Fruit fly (Drosophila melanogaster) whole organism, prepupa: ENCODE measurements around the gene elfless.

ENCODE experiments used
- CG10631 ChIP-seq: fragments of 200-800 bp; sonication (Bioruptor generic); optimal IDR thresholded peaks from 2 replicates; lab custom pipeline; 2016; ENCODE audit warnings: missing biosample characterization, missing genetic modification characterization
- CG10669 ChIP-seq: fragments of 200-800 bp; sonication (Bioruptor generic); optimal IDR thresholded peaks from 3 replicates; lab custom pipeline; 2018; ENCODE audit warnings: missing biosample characterization, mild to moderate bottlenecking, missing genetic modification characterization, moderate library complexity
- CG11762 ChIP-seq: fragments of 200-800 bp; sonication (Bioruptor generic); optimal IDR thresholded peaks from 3 replicates; lab custom pipeline; 2016; ENCODE audit warnings: missing biosample characterization, missing genetic modification characterization; ENCODE audit not compliant: insufficient read depth
- CG11902 ChIP-seq: fragments of 200-800 bp; sonication (Bioruptor generic); optimal IDR thresholded peaks from 3 replicates; lab custom pipeline; 2016; ENCODE audit warnings: missing biosample characterization, missing genetic modification characterization
- CG15336 ChIP-seq: fragments of 200-800 bp; sonication (Bioruptor generic); IDR thresholded peaks from 2 replicates; pipeline ENCODE4 v1.3.6; 2022; ENCODE audit warnings: missing biosample characterization, missing genetic modification characterization
- CG1621 ChIP-seq: fragments of 200-800 bp; sonication (Bioruptor generic); optimal IDR thresholded peaks from 3 replicates; lab custom pipeline; 2018; ENCODE audit warnings: missing biosample characterization, mild to moderate bottlenecking, missing genetic modification characterization
- CG4318 ChIP-seq: fragments of 200-800 bp; sonication (Bioruptor generic); optimal IDR thresholded peaks from 3 replicates; lab custom pipeline; 2017; ENCODE audit warnings: missing biosample characterization, mild to moderate bottlenecking, missing genetic modification characterization
- CG6163 ChIP-seq: fragments of 200-800 bp; sonication (Bioruptor generic); IDR thresholded peaks from 3 replicates; pipeline ENCODE4 v1.3.6; 2022; ENCODE audit warnings: missing biosample characterization, missing genetic modification characterization
- CG7368 ChIP-seq: fragments of 200-800 bp; sonication (Bioruptor generic); optimal IDR thresholded peaks from 3 replicates; lab custom pipeline; 2016; ENCODE audit warnings: missing biosample characterization, missing genetic modification characterization
- CG8119 ChIP-seq: fragments of 200-800 bp; sonication (Bioruptor generic); IDR thresholded peaks from 3 replicates; pipeline ENCODE4 v1.3.6; 2022; ENCODE audit warnings: missing biosample characterization, missing genetic modification characterization
- CG8319 ChIP-seq: fragments of 200-800 bp; sonication (Bioruptor generic); optimal IDR thresholded peaks from 3 replicates; lab custom pipeline; 2016; ENCODE audit warnings: missing biosample characterization, missing genetic modification characterization
- CG8632 ChIP-seq: fragments of 200-800 bp; sonication (Bioruptor generic); optimal IDR thresholded peaks from 3 replicates; lab custom pipeline; 2016; ENCODE audit warnings: missing biosample characterization, missing genetic modification characterization
- Eip75B ChIP-seq: fragments of 200-800 bp; sonication (Bioruptor generic); optimal IDR thresholded peaks from 3 replicates; lab custom pipeline; 2016; ENCODE audit warnings: missing biosample characterization, missing genetic modification characterization
- Eip78C ChIP-seq: fragments of 200-800 bp; sonication (Bioruptor generic); peaks from one replicate; lab custom pipeline; 2016; ENCODE audit warnings: missing biosample characterization, missing genetic modification characterization
- Ets21C ChIP-seq: fragments of 200-800 bp; sonication (Bioruptor generic); optimal IDR thresholded peaks from 3 replicates; lab custom pipeline; 2016; ENCODE audit warnings: missing biosample characterization, missing genetic modification characterization
- Ets96B ChIP-seq: fragments of 200-800 bp; optimal IDR thresholded peaks from 2 replicates; lab custom pipeline; 2019; ENCODE audit warnings: missing biosample characterization, mild to moderate bottlenecking, missing genetic modification characterization, moderate library complexity
- Gug ChIP-seq: fragments of 200-800 bp; sonication (Bioruptor generic); IDR thresholded peaks from 2 replicates; pipeline ENCODE4 v1.3.6; 2022; ENCODE audit warnings: missing biosample characterization, missing genetic modification characterization
- Hr38 ChIP-seq: sonication (Bioruptor generic); optimal IDR thresholded peaks from 2 replicates; lab custom pipeline; 2016; ENCODE audit warnings: missing biosample characterization, missing genetic modification characterization
- Lpt ChIP-seq: fragments of 200-800 bp; sonication (Bioruptor generic); optimal IDR thresholded peaks from 3 replicates; lab custom pipeline; 2016; ENCODE audit warnings: missing biosample characterization, missing genetic modification characterization
- Met ChIP-seq: fragments of 200-800 bp; sonication (Bioruptor generic); optimal IDR thresholded peaks from 3 replicates; lab custom pipeline; 2016; ENCODE audit warnings: missing biosample characterization, missing genetic modification characterization
- Smox ChIP-seq: fragments of 200-800 bp; sonication (Bioruptor generic); optimal IDR thresholded peaks from 3 replicates; lab custom pipeline; 2016; ENCODE audit warnings: missing biosample characterization, missing genetic modification characterization
- Sox14 ChIP-seq: fragments of 200-800 bp; sonication (Bioruptor generic); optimal IDR thresholded peaks from 3 replicates; lab custom pipeline; 2016; ENCODE audit warnings: missing biosample characterization, missing genetic modification characterization
- acj6 ChIP-seq: fragments of 200-800 bp; sonication (Bioruptor generic); optimal IDR thresholded peaks from 3 replicates; lab custom pipeline; 2016; ENCODE audit warnings: missing biosample characterization, missing genetic modification characterization
- dac ChIP-seq: fragments of 200-800 bp; sonication (Bioruptor generic); optimal IDR thresholded peaks from 2 replicates; lab custom pipeline; 2017; ENCODE audit warnings: missing biosample characterization, mild to moderate bottlenecking, missing genetic modification characterization
- fd59A ChIP-seq: fragments of 200-800 bp; sonication (Bioruptor generic); optimal IDR thresholded peaks from 2 replicates; lab custom pipeline; 2017; ENCODE audit warnings: missing biosample characterization, mild to moderate bottlenecking, missing genetic modification characterization, missing genetic modification reagents
- fd85E ChIP-seq: fragments of 200-800 bp; sonication (Bioruptor generic); optimal IDR thresholded peaks from 3 replicates; lab custom pipeline; 2016; ENCODE audit warnings: missing biosample characterization, missing genetic modification characterization
- lz ChIP-seq: fragments of 200-800 bp; sonication (Bioruptor generic); optimal IDR thresholded peaks from 3 replicates; lab custom pipeline; 2016; ENCODE audit warnings: missing biosample characterization, missing genetic modification characterization
- net ChIP-seq: fragments of 200-800 bp; sonication (Bioruptor generic); optimal IDR thresholded peaks from 3 replicates; lab custom pipeline; 2016; ENCODE audit warnings: missing biosample characterization, missing genetic modification characterization
- pdm3 ChIP-seq: fragments of 200-800 bp; sonication (Bioruptor generic); optimal IDR thresholded peaks from 3 replicates; lab custom pipeline; 2016; ENCODE audit warnings: missing biosample characterization, missing genetic modification characterization
- spab ChIP-seq: fragments of 200-800 bp; sonication (Bioruptor generic); optimal IDR thresholded peaks from 2 replicates; lab custom pipeline; 2017; ENCODE audit warnings: missing biosample characterization, mild to moderate bottlenecking, missing genetic modification characterization, missing genetic modification reagents
- svp ChIP-seq: fragments of 200-800 bp; sonication (Bioruptor generic); peaks from one replicate; lab custom pipeline; 2016; ENCODE audit warnings: missing biosample characterization, missing genetic modification characterization
- topi ChIP-seq: fragments of 200-800 bp; sonication (Bioruptor generic); optimal IDR thresholded peaks from 3 replicates; lab custom pipeline; 2016; ENCODE audit warnings: missing biosample characterization, missing genetic modification characterization
- vri ChIP-seq: fragments of 200-800 bp; sonication (Bioruptor generic); optimal IDR thresholded peaks from 3 replicates; lab custom pipeline; 2016; ENCODE audit warnings: missing biosample characterization, mild to moderate bottlenecking, missing genetic modification characterization

Gene elfless

DNA sequence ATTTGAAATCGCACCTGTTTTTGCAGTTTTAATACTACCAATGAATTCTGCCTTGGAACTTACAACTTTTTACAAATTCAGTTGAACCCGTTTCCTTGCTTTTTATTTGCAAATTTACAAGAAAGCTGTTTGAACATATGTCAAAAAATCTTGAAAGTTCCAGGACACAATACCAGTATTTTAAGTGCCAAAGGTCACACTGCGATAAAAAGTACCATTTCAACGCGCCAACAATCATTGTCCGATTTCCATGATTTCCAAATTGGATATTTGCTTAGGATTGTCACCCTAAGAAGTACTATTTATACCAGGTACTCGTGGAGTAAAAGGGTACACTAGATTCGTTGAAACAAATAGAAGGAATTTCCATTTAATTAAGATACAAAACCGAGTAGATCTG, at the start of gene elfless:
TSS of gene elfless (minus strand) at position 101 of the 400 bp plus-strand sequence.
- TF ChIP-seq svp (GFP tag; lab: Kevin White, UChicago) = no peak
- no peak for TF ChIP-seq dac
- no peak for TF ChIP-seq CG10669 (GFP tag; lab: Kevin White, UChicago)

DNA sequence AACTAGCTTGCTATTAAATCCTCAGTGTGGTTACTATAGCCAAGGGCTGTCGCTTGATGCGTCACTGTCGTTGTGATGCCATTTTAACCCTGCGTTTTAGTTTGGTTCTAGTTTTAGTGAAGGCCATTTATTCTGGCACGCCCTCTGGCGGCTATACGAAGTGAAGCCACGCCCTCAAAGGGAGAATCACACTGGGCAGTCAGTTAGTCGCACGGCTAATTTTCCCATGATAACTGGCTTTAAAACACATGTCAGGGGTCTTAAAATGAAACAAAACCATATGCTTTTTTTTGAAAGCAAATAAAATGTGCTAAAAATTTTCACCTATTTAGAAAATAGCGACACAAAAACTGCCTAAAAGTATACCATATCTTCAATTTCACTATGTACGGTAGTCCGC, 21.5 kb upstream of the elfless start:
- TF ChIP-seq fd85E (GFP tag; lab: Kevin White, UChicago) = no peak
- no peak for TF ChIP-seq CG8119 (GFP tag; lab: Robert Waterston, UW)
- TF ChIP-seq CG10669 (GFP tag; lab: Kevin White, UChicago) = no peak
- no peak for TF ChIP-seq Smox
- TF ChIP-seq CG15336 (GFP tag; lab: Robert Waterston, UW) = no peak
- TF ChIP-seq CG8319 (GFP tag; lab: Kevin White, UChicago) = no peak
- no peak for TF ChIP-seq Lpt (GFP tag; lab: Kevin White, UChicago)
- no peak for TF ChIP-seq CG7368 (GFP tag; lab: Kevin White, UChicago)
- no peak for TF ChIP-seq CG11902
- no peak for TF ChIP-seq CG6163 (GFP tag; lab: Robert Waterston, UW)
- no peak for TF ChIP-seq Ets21C (GFP tag; lab: Kevin White, UChicago)
- TF ChIP-seq CG1621 (tag; lab: Kevin White, UChicago) = no peak
- TF ChIP-seq CG10631 = no peak
- no peak for TF ChIP-seq Eip75B (GFP tag; lab: Kevin White, UChicago)
- TF ChIP-seq topi (GFP tag; lab: Kevin White, UChicago) = no peak
- TF ChIP-seq, all 60 proteins: peak for 0

DNA sequence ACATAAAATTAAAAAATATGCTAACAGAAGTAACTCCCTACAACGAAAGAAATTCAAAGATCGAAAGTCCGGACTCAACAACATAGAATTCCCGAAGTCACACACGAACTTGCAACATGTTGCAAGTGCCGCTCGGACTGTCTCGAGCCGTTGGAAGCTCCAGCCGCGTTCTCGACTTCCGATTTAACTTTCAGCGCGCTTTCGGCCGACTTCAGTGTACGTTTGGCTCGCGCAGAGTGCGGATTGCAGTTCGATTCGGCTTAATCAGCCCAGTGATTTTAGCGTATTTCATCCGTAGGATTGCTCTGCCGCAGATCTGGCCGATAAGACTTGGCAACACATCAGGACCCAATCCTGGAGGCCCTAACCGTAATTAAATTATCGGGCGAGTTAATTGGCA, 893 bp upstream of the elfless start, which contains the start of gene rdo:
TSS of gene rdo (plus strand) at position 213 of the 400 bp plus-strand sequence.
- TF ChIP-seq net (GFP tag; lab: Kevin White, UChicago) (no peak), Eip78C (GFP tag; lab: Kevin White, UChicago) (no peak), acj6 (GFP tag; lab: Kevin White, UChicago) (no peak), Ets96B (tag; lab: Kevin White, UChicago) (no peak), CG11762 (no peak), CG1621 (tag; lab: Kevin White, UChicago) (no peak), lz (GFP tag; lab: Kevin White, UChicago) (no peak), Gug (GFP tag; lab: Robert Waterston, UW) (no peak), fd59A (no peak), Smox (no peak), pdm3 (no peak)

DNA sequence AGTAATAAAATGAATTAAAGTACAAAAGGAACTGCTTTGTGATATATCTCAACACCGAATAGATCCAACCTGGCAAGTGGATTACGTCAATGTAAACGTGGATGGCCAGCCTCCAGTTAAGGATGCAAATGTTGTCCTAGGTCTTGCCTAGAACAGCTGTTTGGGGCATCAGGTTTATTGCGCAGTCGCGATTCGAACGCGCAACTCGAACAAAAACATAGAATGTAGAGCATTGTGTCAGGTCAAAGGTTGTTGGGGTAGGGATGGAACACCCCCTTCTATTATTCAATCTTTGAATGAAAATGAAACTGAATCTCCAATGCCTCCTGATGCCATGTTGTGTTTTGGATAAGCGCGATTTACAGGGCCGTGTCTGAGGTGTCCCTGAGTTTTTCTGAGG, 1.6 kb downstream of the elfless start:
- TF ChIP-seq spab (GFP tag; lab: Kevin White, UChicago) = no peak
- no peak for TF ChIP-seq CG10669 (GFP tag; lab: Kevin White, UChicago)
- no peak for TF ChIP-seq Sox14 (GFP tag; lab: Kevin White, UChicago)
- TF ChIP-seq vri = no peak
- TF ChIP-seq CG4318 (GFP tag; lab: Kevin White, UChicago) = no peak
- no peak for TF ChIP-seq CG8632 (GFP tag; lab: Kevin White, UChicago)
- TF ChIP-seq CG8119 (GFP tag; lab: Robert Waterston, UW) = no peak
- no peak for TF ChIP-seq Met (GFP tag; lab: Kevin White, UChicago)

DNA sequence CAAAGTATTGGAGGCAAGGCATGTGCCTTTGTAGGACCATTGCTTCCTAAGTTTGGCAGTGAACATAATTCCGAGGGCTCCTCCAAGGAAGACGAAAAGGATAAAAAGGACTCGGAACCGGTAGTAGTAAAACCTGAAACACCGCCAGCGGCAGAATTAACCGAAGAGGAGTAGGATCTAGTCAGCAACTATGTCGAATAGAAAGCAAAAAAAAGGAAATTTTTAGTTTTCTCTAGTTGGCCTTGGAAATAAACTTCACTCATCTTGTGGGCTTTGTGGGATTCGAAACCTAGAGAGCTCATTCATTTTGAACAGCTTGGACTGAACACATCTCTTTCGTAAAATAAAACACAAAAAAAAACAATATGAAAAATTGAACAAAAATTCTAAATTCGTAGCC, 2.6 kb downstream of the elfless start, which contains the start of gene CG31740:
TSS of gene CG31740 (plus strand) at position 301 of the 400 bp plus-strand sequence.
- TF ChIP-seq svp (GFP tag; lab: Kevin White, UChicago) = peak; percentile 7
- no peak for TF ChIP-seq vri
- TF ChIP-seq fd59A = no peak
- TF ChIP-seq lz (GFP tag; lab: Kevin White, UChicago) = no peak
- TF ChIP-seq CG8319 (GFP tag; lab: Kevin White, UChicago) = no peak
- no peak for TF ChIP-seq Met (GFP tag; lab: Kevin White, UChicago)
- no peak for TF ChIP-seq Hr38 (GFP tag; lab: Kevin White, UChicago)
- TF ChIP-seq CG15336 (GFP tag; lab: Robert Waterston, UW) = no peak
